Worm (Caenorhabditis elegans) whole organism, L3 larva: Measurements from ENCODE around the gene tlp-1.

Experiments used
- ZK546.5 ChIP-seq: sonication (generic microtip); optimal IDR thresholded peaks from 2 replicates; lab custom pipeline; 2017; ENCODE audit warnings: missing biosample characterization, missing genetic modification characterization
- ceh-16 ChIP-seq: sonication (generic microtip); optimal IDR thresholded peaks from 2 replicates; lab custom pipeline; 2017; ENCODE audit warnings: missing biosample characterization, missing genetic modification characterization
- ceh-82 ChIP-seq: fragments of 150-350 bp; optimal IDR thresholded peaks from 2 replicates; lab custom pipeline; 2014; ENCODE audit warnings: missing biosample characterization, missing genetic modification characterization
- ceh-9 ChIP-seq: sonication (generic microtip); optimal IDR thresholded peaks from 2 replicates; lab custom pipeline; 2018; ENCODE audit warnings: missing biosample characterization, missing genetic modification characterization
- egl-27 ChIP-seq: sonication (generic microtip); optimal IDR thresholded peaks from 4 replicates; lab custom pipeline; 2017; ENCODE audit warnings: missing biosample characterization, missing genetic modification reagents, missing genetic modification characterization
- elt-1 ChIP-seq: fragments of 150-350 bp; optimal IDR thresholded peaks from 2 replicates; lab custom pipeline; 2014; ENCODE audit warnings: missing biosample characterization, missing genetic modification characterization
- elt-2 ChIP-seq: sonication (generic microtip); optimal IDR thresholded peaks from 2 replicates; lab custom pipeline; 2016; ENCODE audit warnings: missing genetic modification reagents, mild to moderate bottlenecking, missing genetic modification characterization, missing compliant biosample characterization
- elt-3 ChIP-seq, 3 experiments: fragments of 150-350 bp in 1 of 3; sonication (generic microtip) in 2 of 3; optimal IDR thresholded peaks; 2 replicates in 2 of 3; 4 replicates in 1 of 3; lab custom pipeline; 2014 to 2017; ENCODE audit warnings: missing biosample characterization in 3 of 3, missing genetic modification characterization in 3 of 3
- eor-1 ChIP-seq, 2 experiments: fragments of 150-350 bp; optimal IDR thresholded peaks; 2 replicates each; lab custom pipeline; 2014 to 2018; ENCODE audit warnings: missing biosample characterization in 2 of 2, missing genetic modification characterization in 2 of 2
- fos-1 ChIP-seq: fragments of 150-350 bp; optimal IDR thresholded peaks from 2 replicates; lab custom pipeline; 2014; ENCODE audit warnings: missing biosample characterization, missing genetic modification characterization
- jun-1 ChIP-seq: fragments of 150-350 bp; optimal IDR thresholded peaks from 2 replicates; lab custom pipeline; 2014; ENCODE audit warnings: missing biosample characterization, missing genetic modification reagents, missing genetic modification characterization
- lin-15B ChIP-seq: fragments of 150-350 bp; optimal IDR thresholded peaks from 2 replicates; lab custom pipeline; 2014; ENCODE audit warnings: missing biosample characterization, missing genetic modification characterization
- lsy-12 ChIP-seq: sonication (generic microtip); optimal IDR thresholded peaks from 2 replicates; lab custom pipeline; 2016; ENCODE audit warnings: mild to moderate bottlenecking, missing genetic modification characterization, missing compliant biosample characterization
- mdl-1 ChIP-seq: fragments of 150-350 bp; optimal IDR thresholded peaks from 2 replicates; lab custom pipeline; 2014; ENCODE audit warnings: missing biosample characterization, missing genetic modification characterization
- mml-1 ChIP-seq: fragments of 150-350 bp; sonication (generic microtip); optimal IDR thresholded peaks from 3 replicates; lab custom pipeline; 2014; ENCODE audit warnings: missing biosample characterization, missing genetic modification characterization
- nfya-1 ChIP-seq: sonication (generic microtip); optimal IDR thresholded peaks from 2 replicates; lab custom pipeline; 2017; ENCODE audit warnings: missing genetic modification characterization, mild to moderate bottlenecking, missing compliant biosample characterization, antibody characterized with exemption, moderate library complexity; ENCODE audit not compliant: insufficient read depth
- nhr-12 ChIP-seq: fragments of 150-350 bp; optimal IDR thresholded peaks from 2 replicates; lab custom pipeline; 2014; ENCODE audit warnings: missing biosample characterization, missing genetic modification characterization
- nhr-23 ChIP-seq: fragments of 150-350 bp; optimal IDR thresholded peaks from 2 replicates; lab custom pipeline; 2014; ENCODE audit warnings: missing biosample characterization, missing genetic modification reagents, missing genetic modification characterization
- nhr-237 ChIP-seq: fragments of 150-350 bp; optimal IDR thresholded peaks from 2 replicates; lab custom pipeline; 2014; ENCODE audit warnings: missing biosample characterization, missing genetic modification characterization
- nhr-25 ChIP-seq: sonication (generic microtip); optimal IDR thresholded peaks from 2 replicates; lab custom pipeline; 2017; ENCODE audit warnings: missing biosample characterization, missing genetic modification characterization
- nhr-43 ChIP-seq: sonication (generic microtip); optimal IDR thresholded peaks from 2 replicates; lab custom pipeline; 2016; ENCODE audit warnings: mild to moderate bottlenecking, missing genetic modification characterization, missing compliant biosample characterization; ENCODE audit not compliant: poor library complexity, severe bottlenecking
- nhr-77 ChIP-seq: fragments of 150-350 bp; optimal IDR thresholded peaks from 2 replicates; lab custom pipeline; 2014; ENCODE audit warnings: missing biosample characterization, missing genetic modification characterization
- pha-4 ChIP-seq: fragments of 150-350 bp; optimal IDR thresholded peaks from 2 replicates; lab custom pipeline; 2014; ENCODE audit warnings: missing biosample characterization, missing genetic modification reagents, missing genetic modification characterization
- pqm-1 ChIP-seq: fragments of 150-350 bp; optimal IDR thresholded peaks from 2 replicates; lab custom pipeline; 2017; ENCODE audit warnings: missing biosample characterization, missing genetic modification characterization, inconsistent platforms
- skn-1 ChIP-seq: fragments of 150-350 bp; optimal IDR thresholded peaks from 2 replicates; lab custom pipeline; 2014; ENCODE audit warnings: missing biosample characterization, missing genetic modification characterization
- snpc-4 ChIP-seq: fragments of 150-350 bp; optimal IDR thresholded peaks from 2 replicates; lab custom pipeline; 2014; ENCODE audit warnings: missing biosample characterization, missing genetic modification characterization
- tbx-2 ChIP-seq: sonication (generic microtip); optimal IDR thresholded peaks from 2 replicates; lab custom pipeline; 2016; ENCODE audit warnings: mild to moderate bottlenecking, missing genetic modification characterization, missing compliant biosample characterization
- unc-62 ChIP-seq: fragments of 150-350 bp; sonication (generic microtip); optimal IDR thresholded peaks from 4 replicates; lab custom pipeline; 2014; ENCODE audit warnings: missing biosample characterization, missing genetic modification reagents, missing genetic modification characterization
- ztf-11 ChIP-seq: fragments of 150-350 bp; optimal IDR thresholded peaks from 2 replicates; lab custom pipeline; 2014; ENCODE audit warnings: missing biosample characterization, missing genetic modification characterization

Gene tlp-1

DNA sequence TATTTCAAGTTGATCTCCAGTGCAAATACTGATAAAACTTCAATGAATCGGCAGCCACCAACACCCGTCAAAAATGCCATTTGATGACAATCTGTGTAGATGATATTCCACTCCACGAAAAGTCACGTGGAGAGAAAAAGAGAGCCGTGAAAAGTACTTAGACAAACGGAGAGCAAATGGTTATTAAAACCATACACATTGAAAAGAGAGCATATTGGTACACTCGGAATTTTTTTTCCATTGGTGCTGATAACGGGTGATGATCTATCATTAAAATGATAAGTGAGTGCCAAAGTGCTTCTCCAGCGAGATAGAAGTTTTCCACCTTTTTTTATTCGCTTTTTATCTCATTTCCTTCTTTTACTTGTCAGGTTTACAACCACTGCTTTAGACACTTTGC is 21.3 kb upstream of the tlp-1 start:
- TF ChIP-seq nhr-25 (no peak), egl-27 (no peak), elt-3 (tag; optimal IDR thresholded peaks at IDR 0.05; lab: Kevin White, UChicago) (no peak), pqm-1 (tag; lab: Kevin White, UChicago) (peak; percentile 95), eor-1 (tag; optimal IDR thresholded peaks at IDR 0.05; lab: Kevin White, UChicago) (no peak), ZK546.5 (tag; lab: Kevin White, UChicago) (no peak), jun-1 (tag; lab: Kevin White, UChicago) (peak; percentile 68), skn-1 (tag; lab: Kevin White, UChicago) (peak; percentile 70), fos-1 (tag; lab: Kevin White, UChicago) (peak; percentile 18), elt-2 (tag; lab: Kevin White, UChicago) (peak; percentile 100), pha-4 (tag; lab: Kevin White, UChicago) (peak; percentile 46)

DNA sequence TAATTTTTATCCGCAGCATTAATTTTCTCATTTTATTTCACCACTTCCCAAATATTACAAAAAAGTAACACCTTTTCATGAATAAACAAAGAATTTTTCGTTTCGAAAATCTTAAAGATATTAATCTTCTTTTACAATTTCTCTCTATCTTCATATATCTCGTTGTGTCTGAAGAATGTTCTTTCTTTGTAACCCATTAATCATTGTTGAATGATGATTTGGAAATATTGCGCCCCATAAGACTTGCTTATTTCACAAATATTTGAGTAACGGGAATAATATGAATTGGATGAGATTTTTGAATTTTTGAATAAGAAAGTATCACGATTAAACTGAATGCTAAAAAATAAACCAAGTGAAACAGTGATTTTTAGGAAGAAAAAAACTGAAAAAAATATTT is 17.1 kb upstream of the tlp-1 start:
- no peak for TF ChIP-seq nhr-77 (tag; lab: Kevin White, UChicago)
- peak; percentile 62 for TF ChIP-seq elt-1 (tag; lab: Kevin White, UChicago)
- TF ChIP-seq elt-3 (tag; optimal IDR thresholded peaks at IDR 0.05; lab: Kevin White, UChicago) = no peak
- TF ChIP-seq ceh-9 (tag; lab: Kevin White, UChicago) = no peak

DNA sequence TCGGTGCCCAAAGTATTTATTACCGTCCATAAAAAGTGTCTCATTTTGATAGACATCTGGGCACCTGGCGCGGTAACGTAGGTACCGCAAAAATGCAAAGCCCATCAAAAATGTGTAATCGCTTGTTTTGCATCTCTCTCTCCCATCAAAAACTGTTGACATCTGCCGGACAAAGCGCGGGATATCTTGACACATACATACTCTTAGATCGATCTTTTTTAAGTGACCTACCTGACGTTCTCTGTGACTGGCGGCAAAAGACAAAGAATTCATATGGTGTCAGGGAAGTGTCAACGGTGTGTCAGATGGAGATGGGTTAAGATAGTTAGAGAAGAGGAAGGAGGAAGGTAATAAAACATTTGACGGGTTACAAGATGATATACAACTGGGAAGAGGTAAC is 15.0 kb upstream of the tlp-1 start:
- no peak for TF ChIP-seq ceh-9 (tag; lab: Kevin White, UChicago)
- TF ChIP-seq nhr-43 (tag; lab: Kevin White, UChicago) = no peak
- peak; percentile 93 for TF ChIP-seq elt-1 (tag; lab: Kevin White, UChicago)
- peak; percentile 57 for TF ChIP-seq nhr-25
- no peak for TF ChIP-seq lin-15B (tag; lab: Kevin White, UChicago)
- TF ChIP-seq unc-62 (GFP tag; lab: Kevin White, UChicago) = peak; percentile 90
- no peak for TF ChIP-seq lsy-12 (tag; lab: Kevin White, UChicago)
- TF ChIP-seq nhr-23 (tag; lab: Kevin White, UChicago) = peak; percentile 24
- no peak for TF ChIP-seq tbx-2 (tag; lab: Kevin White, UChicago)
- TF ChIP-seq mdl-1 (tag; lab: Kevin White, UChicago) = no peak

DNA sequence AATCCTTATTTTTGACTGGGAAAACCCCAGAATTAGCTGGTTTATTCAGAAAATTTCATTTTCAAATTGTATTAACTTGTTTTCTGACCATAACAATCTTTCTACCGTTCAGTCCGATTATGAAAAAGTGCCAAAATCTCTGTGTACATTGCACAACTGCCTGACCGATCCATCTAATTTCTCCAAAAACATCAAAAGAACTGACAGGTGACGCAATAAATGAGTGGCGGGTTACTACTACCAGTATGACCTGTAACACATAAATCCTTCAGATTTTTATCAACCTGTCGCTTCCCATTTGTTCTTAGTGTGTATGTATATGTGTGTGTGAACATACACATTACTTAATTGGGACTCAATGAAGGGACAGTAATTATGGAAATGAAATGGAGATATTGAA is 12.9 kb upstream of the tlp-1 start:
- no peak for TF ChIP-seq lin-15B (tag; lab: Kevin White, UChicago)

DNA sequence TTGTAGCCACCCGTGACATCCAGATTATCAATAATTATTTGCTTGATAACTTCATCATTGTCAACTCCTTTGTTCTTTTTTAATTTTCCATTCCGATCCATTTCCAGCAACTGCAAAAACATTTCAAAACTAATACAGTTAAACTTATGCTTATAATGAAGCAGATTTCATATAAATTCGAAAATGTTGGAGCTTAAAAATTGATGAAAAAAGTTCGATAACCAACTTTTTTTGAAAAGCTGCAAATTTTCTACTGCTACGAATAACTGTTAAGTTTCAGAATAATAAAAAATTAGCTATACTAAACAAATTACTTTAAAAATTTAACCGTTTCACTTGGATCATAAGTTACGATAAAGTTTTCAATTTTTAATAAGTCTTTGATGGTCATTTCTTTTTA is 12.4 kb upstream of the tlp-1 start, which contains the start of gene C47A4.1:
C47A4.1 (minus strand) TSS at position 101 of the 400 bp plus-strand sequence.
- no peak for TF ChIP-seq ceh-82 (tag; lab: Kevin White, UChicago)
- no peak for TF ChIP-seq unc-62 (GFP tag; lab: Kevin White, UChicago)
- no peak for TF ChIP-seq mml-1 (tag; lab: Kevin White, UChicago)
- no peak for TF ChIP-seq nhr-237
- TF ChIP-seq skn-1 (tag; lab: Kevin White, UChicago) = no peak
- no peak for TF ChIP-seq ztf-11 (tag; lab: Kevin White, UChicago)
- no peak for TF ChIP-seq egl-27
- no peak for TF ChIP-seq ceh-16 (tag; lab: Kevin White, UChicago)

DNA sequence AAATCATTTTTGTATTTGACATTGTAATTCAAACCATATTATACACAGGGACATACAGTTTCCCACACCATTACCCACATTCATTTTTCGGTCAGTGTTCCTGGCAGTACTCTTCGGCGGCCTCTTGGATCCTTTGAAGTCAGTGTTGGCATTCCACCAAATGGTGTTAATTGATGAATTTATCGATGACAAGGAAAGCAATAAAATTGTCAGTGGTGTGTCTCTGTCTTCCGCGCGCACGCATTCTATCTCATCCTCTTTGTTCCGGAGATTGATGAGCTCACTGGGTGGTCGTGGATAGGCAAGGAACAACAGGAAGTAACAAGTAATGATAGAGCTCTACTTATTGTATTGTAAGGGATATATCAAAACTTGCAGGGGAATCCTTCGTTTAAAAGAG is 6.5 kb upstream of the tlp-1 start:
- TF ChIP-seq eor-1 (tag; optimal IDR thresholded peaks at IDR 0.05; lab: Kevin White, UChicago) (no peak), nhr-23 (tag; lab: Kevin White, UChicago) (no peak), nhr-25 (no peak), nfya-1 (tag; lab: Kevin White, UChicago) (no peak), fos-1 (tag; lab: Kevin White, UChicago) (no peak)

DNA sequence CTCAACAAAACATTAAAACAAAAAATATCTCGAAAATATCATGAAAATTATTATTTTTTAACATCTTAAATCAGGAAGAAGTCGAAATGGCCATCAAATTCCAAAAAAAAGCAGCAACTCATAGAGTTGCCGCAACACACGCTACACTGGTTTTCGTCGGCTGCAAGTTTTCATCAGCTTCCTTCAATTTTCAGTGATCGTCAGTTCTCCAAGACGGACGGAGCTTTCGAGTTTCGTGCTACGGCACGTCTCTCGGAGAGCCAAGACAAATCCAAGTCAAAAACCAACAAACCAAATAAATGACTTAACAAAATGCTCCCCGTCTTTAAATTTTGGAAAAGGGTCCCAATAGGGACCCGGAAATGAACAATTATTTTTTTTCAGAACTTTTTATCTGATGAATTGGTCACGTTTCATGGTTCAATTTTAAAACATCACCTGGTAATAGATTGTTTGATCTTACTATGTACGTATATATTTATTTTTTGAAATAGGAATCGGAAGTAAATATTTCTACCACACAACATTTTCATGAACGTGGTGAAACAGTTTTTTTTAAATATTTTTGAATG is 5.3 kb upstream of the tlp-1 start:
- TF ChIP-seq snpc-4 (tag; lab: Kevin White, UChicago) (peak; percentile 33), nhr-12 (tag; lab: Kevin White, UChicago) (no peak)
- TF ChIP-seq, all 47 proteins: peak for 1
